Worm (Caenorhabditis elegans): ENCODE results near the gene Y71G10AR.4.
"Not testable (repeated sequence)": the region's sequence is repeated elsewhere in the genome, so short reads cannot be mapped to it uniquely, and the experiment has no call there.

Gene Y71G10AR.4

ce11 chrIV:2228678-2229077, 29.8 kb downstream of the Y71G10AR.4 start:
- no peak for TF ChIP-seq Y116A8C.19 (tag; optimal IDR thresholded peaks at IDR 0.05; ENCODE audit: borderline replicate concordance)
- TF ChIP-seq sptf-1 (tag; optimal IDR thresholded peaks at IDR 0.05), result no peak
- no peak for TF ChIP-seq jun-1 (tag; optimal IDR thresholded peaks at IDR 0.05)
- no peak for TF ChIP-seq mab-9 (GFP tag; IDR thresholded peaks at IDR 0.05)
- TF ChIP-seq lir-3 (tag; optimal IDR thresholded peaks at IDR 0.05; ENCODE audit: poor library complexity), result no peak
- TF ChIP-seq isw-1 (GFP tag; IDR thresholded peaks at IDR 0.05), result no peak

ce11 chrIV:2235983-2236382, 37.1 kb downstream of the Y71G10AR.4 start:
- TF ChIP-seq aly-2 (tag; optimal IDR thresholded peaks at IDR 0.05), result no peak

ce11 chrIV:2236654-2237613, 38.1 kb downstream of the Y71G10AR.4 start:
- TF ChIP-seq mep-1 (tag; optimal IDR thresholded peaks at IDR 0.05) (no peak), ztf-4 (tag; optimal IDR thresholded peaks at IDR 0.05) (no peak), unc-86 (tag; optimal IDR thresholded peaks at IDR 0.05) (no peak), fos-1 (tag; optimal IDR thresholded peaks at IDR 0.05) (no peak), mab-9 (GFP tag; IDR thresholded peaks at IDR 0.05) (peak; percentile 13; the same call in 1 of the 2 replicates), efl-1 (optimal IDR thresholded peaks at IDR 0.05) (no peak), efl-1 (GFP tag; optimal IDR thresholded peaks at IDR 0.05 in 1 of 2) (peak in 1 of 2 experiments; percentile 56), nhr-76 (tag; optimal IDR thresholded peaks at IDR 0.05) (no peak)

- TF ChIP-seq efl-1 (optimal IDR thresholded peaks at IDR 0.05) (no peak), efl-1 (GFP tag; optimal IDR thresholded peaks at IDR 0.05 in 1 of 2) (peak in 1 of 2 experiments; percentile 54), fkh-8 (tag; optimal IDR thresholded peaks at IDR 0.05) (no peak)
These were observed 43.7 kb downstream of the Y71G10AR.4 start, which contains the start of the genes M70.3 and M70.2 for ce11 chrIV:2242349-2243088. TSS of gene M70.3 (minus strand) at chrIV:2242449. TSS of gene M70.2 (plus strand) at chrIV:2243038.

- not testable (repeated sequence) for TF ChIP-seq nhr-71 (tag; optimal IDR thresholded peaks at IDR 0.05); nhr-237 (tag; optimal IDR thresholded peaks at IDR 0.05); isw-1 (GFP tag; IDR thresholded peaks at IDR 0.05)
These were observed 46.7 kb downstream of the Y71G10AR.4 start, which contains the start of gene M70.1 for ce11 chrIV:2245565-2245964. TSS of gene M70.1 (plus strand) at chrIV:2245865.

ce11 chrIV:2246150-2246549, 47.3 kb downstream of the Y71G10AR.4 start:
- TF ChIP-seq nhr-19 (GFP tag; conservative IDR thresholded peaks at IDR 0.05) (no peak), C04F5.9 (tag; optimal IDR thresholded peaks at IDR 0.05) (no peak), hlh-4 (tag; optimal IDR thresholded peaks at IDR 0.05) (no peak)

- TF ChIP-seq lin-13 (GFP tag; optimal IDR thresholded peaks at IDR 0.05) (no peak), zag-1 (tag; optimal IDR thresholded peaks at IDR 0.05) (no peak), ztf-4 (tag; optimal IDR thresholded peaks at IDR 0.05) (no peak), irx-1 (tag; optimal IDR thresholded peaks at IDR 0.05) (no peak), ces-1 (GFP tag; optimal IDR thresholded peaks at IDR 0.05) (no peak), efl-3 (GFP tag; optimal IDR thresholded peaks at IDR 0.05) (no peak), rnt-1 (tag; optimal IDR thresholded peaks at IDR 0.05) (no peak), tlp-1 (tag; optimal IDR thresholded peaks at IDR 0.05) (no peak), nhr-76 (tag; optimal IDR thresholded peaks at IDR 0.05) (no peak), lin-39 (tag; optimal IDR thresholded peaks at IDR 0.05) (no peak), lin-14 (GFP tag; optimal IDR thresholded peaks at IDR 0.05) (no peak), ceh-63 (GFP tag; optimal IDR thresholded peaks at IDR 0.05) (no peak), dsc-1 (tag; optimal IDR thresholded peaks at IDR 0.05) (no peak)
These were observed 54.7 kb downstream of the Y71G10AR.4 start for ce11 chrIV:2253392-2254048.

All from whole organism, L1 larva.